Fruit fly (Drosophila melanogaster) whole organism, embryonic: ENCODE data around the gene bor.

Experiments used
- Ada2b ChIP-seq: fragments of 200-800 bp; sonication (Bioruptor generic); IDR thresholded peaks from 2 replicates; pipeline ENCODE4 v1.3.6; 2022; ENCODE audit warnings: missing biosample characterization, missing genetic modification characterization
- Asciz ChIP-seq: fragments of 200-800 bp; sonication (Bioruptor generic); optimal IDR thresholded peaks from 2 replicates; lab custom pipeline; 2017; ENCODE audit warnings: missing biosample characterization, mild to moderate bottlenecking, missing genetic modification characterization, missing genetic modification reagents
- Atf-2 ChIP-seq: fragments of 200-800 bp; sonication (Bioruptor generic); optimal IDR thresholded peaks from 2 replicates; lab custom pipeline; 2016; ENCODE audit warnings: missing biosample characterization, missing genetic modification characterization
- Awh ChIP-seq: fragments of 200-800 bp; sonication (Bioruptor generic); IDR thresholded peaks from 2 replicates; pipeline ENCODE4, ENCODE4 v1.3.6; 2022; ENCODE audit warnings: missing biosample characterization, missing genetic modification characterization
- Blimp-1 ChIP-seq: fragments of 200-800 bp; sonication (Bioruptor generic); optimal IDR thresholded peaks from 3 replicates; lab custom pipeline; 2018; ENCODE audit warnings: missing biosample characterization, missing genetic modification characterization, mild to moderate bottlenecking, moderate library complexity, missing genetic modification reagents
- CG10209 ChIP-seq: fragments of 200-800 bp; sonication (Bioruptor generic); optimal IDR thresholded peaks from 3 replicates; lab custom pipeline; 2017; ENCODE audit warnings: missing biosample characterization, mild to moderate bottlenecking, missing genetic modification characterization, missing genetic modification reagents
- CG10321 ChIP-seq: fragments of 200-800 bp; sonication (Bioruptor generic); IDR thresholded peaks from 2 replicates; pipeline ENCODE4 v1.3.6; 2022; ENCODE audit warnings: missing biosample characterization, missing genetic modification characterization
- CG11085 ChIP-seq: fragments of 200-800 bp; sonication (Bioruptor generic); IDR thresholded peaks from 2 replicates; pipeline ENCODE4 v1.3.6; 2022; ENCODE audit warnings: missing biosample characterization, missing genetic modification characterization
- CG11093 ChIP-seq: fragments of 200-800 bp; sonication (Bioruptor generic); IDR thresholded peaks from 3 replicates; pipeline ENCODE4 v1.3.6; 2022; ENCODE audit warnings: missing biosample characterization, missing genetic modification characterization
- CG11456 ChIP-seq: fragments of 200-800 bp; sonication (Bioruptor generic); IDR thresholded peaks from 3 replicates; pipeline ENCODE4 v1.3.6; 2022; ENCODE audit warnings: missing biosample characterization, missing genetic modification characterization
- CG12071 ChIP-seq: fragments of 200-800 bp; sonication (Bioruptor generic); optimal IDR thresholded peaks from 3 replicates; lab custom pipeline; 2018; ENCODE audit warnings: missing biosample characterization, mild to moderate bottlenecking, missing genetic modification characterization
- CG12219 ChIP-seq: fragments of 200-800 bp; sonication (Bioruptor generic); optimal IDR thresholded peaks from 3 replicates; lab custom pipeline; 2018; ENCODE audit warnings: missing biosample characterization, mild to moderate bottlenecking, missing genetic modification characterization
- CG12659 ChIP-seq: fragments of 200-800 bp; sonication (Bioruptor generic); optimal IDR thresholded peaks from 3 replicates; lab custom pipeline; 2017; ENCODE audit warnings: mild to moderate bottlenecking, missing biosample characterization, missing genetic modification reagents, missing genetic modification characterization
- CG13123 ChIP-seq: fragments of 200-800 bp; sonication (Bioruptor generic); optimal IDR thresholded peaks from 2 replicates; lab custom pipeline; 2016; ENCODE audit warnings: missing biosample characterization, missing genetic modification characterization
- CG15073 ChIP-seq: fragments of 200-800 bp; sonication (Bioruptor generic); optimal IDR thresholded peaks from 2 replicates; lab custom pipeline; 2016; ENCODE audit warnings: missing biosample characterization, missing genetic modification characterization
- CG17186 ChIP-seq: fragments of 200-800 bp; sonication (Bioruptor generic); optimal IDR thresholded peaks from 3 replicates; lab custom pipeline; 2017; ENCODE audit warnings: missing biosample characterization, missing genetic modification reagents, missing genetic modification characterization
- CG2678 ChIP-seq: fragments of 200-800 bp; sonication (Bioruptor generic); optimal IDR thresholded peaks from 3 replicates; lab custom pipeline; 2019; ENCODE audit warnings: missing biosample characterization, mild to moderate bottlenecking, missing genetic modification characterization, moderate library complexity
- CG4707 ChIP-seq: fragments of 200-800 bp; sonication (Bioruptor generic); optimal IDR thresholded peaks from 2 replicates; lab custom pipeline; 2018; ENCODE audit warnings: missing biosample characterization, mild to moderate bottlenecking, missing genetic modification characterization, moderate library complexity
- CG7372 ChIP-seq: fragments of 200-800 bp; sonication (Bioruptor generic); IDR thresholded peaks from 2 replicates; pipeline ENCODE4 v1.3.6; 2022; ENCODE audit warnings: missing biosample characterization, missing genetic modification characterization
- CG8478 ChIP-seq: fragments of >200 bp; optimal IDR thresholded peaks from 2 replicates; lab custom pipeline; 2018
- D19B ChIP-seq: fragments of 200-800 bp; sonication (Bioruptor generic); optimal IDR thresholded peaks from 2 replicates; lab custom pipeline; 2017; ENCODE audit warnings: missing biosample characterization, mild to moderate bottlenecking, missing genetic modification characterization
- Dbx ChIP-seq: fragments of 200-800 bp; sonication (Bioruptor generic); IDR thresholded peaks from 3 replicates; pipeline ENCODE4 v1.3.6; 2022; ENCODE audit warnings: missing biosample characterization, missing genetic modification characterization
- Dfd ChIP-seq, 2 experiments: fragments of >200 bp; optimal IDR thresholded peaks; 2 replicates each; lab custom pipeline; 2017; ENCODE audit warnings: missing biosample characterization in 2 of 2, missing genetic modification characterization in 2 of 2
- HLH4C ChIP-seq: fragments of 200-800 bp; sonication (Bioruptor generic); IDR thresholded peaks from 3 replicates; pipeline ENCODE4 v1.3.6; 2022; ENCODE audit warnings: missing biosample characterization, missing genetic modification characterization; ENCODE audit not compliant: partially characterized antibody
- Jarid2 ChIP-seq: fragments of 200-800 bp; sonication (Bioruptor generic); optimal IDR thresholded peaks from 3 replicates; lab custom pipeline; 2017; ENCODE audit warnings: mild to moderate bottlenecking, missing biosample characterization, missing genetic modification reagents, missing genetic modification characterization
- Med ChIP-seq: fragments of 200-800 bp; sonication (Bioruptor generic); peaks from one replicate; lab custom pipeline; 2016; ENCODE audit warnings: missing biosample characterization, missing genetic modification characterization, mild to moderate bottlenecking, inconsistent platforms, moderate library complexity
- Myb ChIP-seq: fragments of 200-800 bp; sonication (Bioruptor generic); optimal IDR thresholded peaks from 2 replicates; lab custom pipeline; 2016; ENCODE audit warnings: missing biosample characterization, missing genetic modification characterization
- Ravus ChIP-seq: fragments of 200-800 bp; sonication (Bioruptor generic); IDR thresholded peaks from 2 replicates; pipeline ENCODE4 v1.3.6; 2022; ENCODE audit warnings: missing biosample characterization, missing genetic modification characterization
- Xbp1 ChIP-seq: fragments of 200-800 bp; sonication (Bioruptor generic); optimal IDR thresholded peaks from 3 replicates; lab custom pipeline; 2016; ENCODE audit warnings: missing biosample characterization, mild to moderate bottlenecking, missing genetic modification characterization
- amos ChIP-seq: fragments of 200-800 bp; sonication (Bioruptor generic); IDR thresholded peaks from 2 replicates; pipeline ENCODE4 v1.3.6; 2022; ENCODE audit warnings: missing biosample characterization, missing genetic modification characterization; ENCODE audit not compliant: partially characterized antibody
- ara ChIP-seq: fragments of 200-800 bp; sonication (Bioruptor generic); IDR thresholded peaks from 2 replicates; pipeline ENCODE4 v1.3.6; 2022; ENCODE audit warnings: missing biosample characterization, missing genetic modification characterization
- btn ChIP-seq: fragments of 200-800 bp; sonication (Bioruptor generic); optimal IDR thresholded peaks from 2 replicates; lab custom pipeline; 2016; ENCODE audit warnings: missing biosample characterization, missing genetic modification characterization
- caup ChIP-seq: fragments of 200-800 bp; sonication (Bioruptor generic); optimal IDR thresholded peaks from 3 replicates; lab custom pipeline; 2017; ENCODE audit warnings: missing biosample characterization, mild to moderate bottlenecking, missing genetic modification characterization, moderate library complexity; ENCODE audit not compliant: severe bottlenecking
- chm ChIP-seq: fragments of 200-800 bp; sonication (Bioruptor generic); IDR thresholded peaks from 2 replicates; pipeline ENCODE4 v1.3.6; 2022; ENCODE audit warnings: missing biosample characterization, missing genetic modification characterization
- croc ChIP-seq: fragments of 200-800 bp; sonication (Bioruptor generic); conservative IDR thresholded peaks from 3 replicates; pipeline ENCODE4 v1.3.6; 2022; ENCODE audit warnings: missing biosample characterization, missing genetic modification characterization
- dati ChIP-seq: fragments of 200-800 bp; sonication (Bioruptor generic); IDR thresholded peaks from 2 replicates; pipeline ENCODE4 v1.3.6; 2022; ENCODE audit warnings: missing biosample characterization, missing genetic modification characterization
- ham ChIP-seq: fragments of 200-800 bp; sonication (Bioruptor generic); IDR thresholded peaks from 2 replicates; pipeline ENCODE4 v1.3.6; 2022; ENCODE audit warnings: missing biosample characterization, missing genetic modification characterization
- ind ChIP-seq: fragments of 200-800 bp; sonication (Bioruptor generic); optimal IDR thresholded peaks from 3 replicates; lab custom pipeline; 2016; ENCODE audit warnings: missing biosample characterization, missing genetic modification characterization
- nmo ChIP-seq: fragments of 200-800 bp; sonication (Bioruptor generic); optimal IDR thresholded peaks from 2 replicates; lab custom pipeline; 2018; ENCODE audit warnings: missing biosample characterization, mild to moderate bottlenecking, missing genetic modification characterization, moderate library complexity
- pb ChIP-seq: fragments of 200-800 bp; sonication (Bioruptor generic); optimal IDR thresholded peaks from 3 replicates; lab custom pipeline; 2016; ENCODE audit warnings: missing biosample characterization, missing genetic modification characterization
- pzg ChIP-seq: fragments of 200-800 bp; sonication (Bioruptor generic); optimal IDR thresholded peaks from 3 replicates; lab custom pipeline; 2018; ENCODE audit warnings: missing biosample characterization, mild to moderate bottlenecking, missing genetic modification characterization, moderate library complexity
- repo ChIP-seq: fragments of 200-800 bp; sonication (Bioruptor generic); optimal IDR thresholded peaks from 2 replicates; lab custom pipeline; 2016; ENCODE audit warnings: missing biosample characterization, missing genetic modification characterization
- sna ChIP-seq: fragments of 200-800 bp; sonication (Bioruptor generic); IDR thresholded peaks from 2 replicates; pipeline ENCODE4 v1.3.6; 2022; ENCODE audit warnings: missing biosample characterization, missing genetic modification characterization; ENCODE audit not compliant: partially characterized antibody
- ssp ChIP-seq: fragments of 200-800 bp; sonication (Bioruptor generic); IDR thresholded peaks from 2 replicates; pipeline ENCODE4 v1.3.6; 2022; ENCODE audit warnings: missing biosample characterization, missing genetic modification characterization
- stc ChIP-seq: fragments of 200-800 bp; sonication (Bioruptor generic); IDR thresholded peaks from 2 replicates; pipeline ENCODE4 v1.3.6; 2022; ENCODE audit warnings: missing biosample characterization, missing genetic modification characterization
- tio ChIP-seq: fragments of 200-800 bp; sonication (Bioruptor generic); optimal IDR thresholded peaks from 2 replicates; lab custom pipeline; 2017; ENCODE audit warnings: missing biosample characterization, missing genetic modification characterization, inconsistent platforms
- vvl ChIP-seq: fragments of 200-800 bp; sonication (Bioruptor generic); IDR thresholded peaks from 2 replicates; pipeline ENCODE4 v1.3.6; 2022; ENCODE audit warnings: missing biosample characterization, missing genetic modification characterization
- zen ChIP-seq: fragments of 200-800 bp; sonication (Bioruptor generic); optimal IDR thresholded peaks from 3 replicates; lab custom pipeline; 2018; ENCODE audit warnings: missing biosample characterization, mild to moderate bottlenecking, missing genetic modification characterization, moderate library complexity

Gene bor

dm6 chr3R:16221359-16222299 is 42.3 kb downstream of the bor start (continued):
- TF ChIP-seq Awh (GFP tag; lab: Robert Waterston, UW) (peak; percentile 60; the same call in 1 of the 2 replicates), Dfd (GFP tag; optimal IDR thresholded peaks at IDR 0.05; lab: Kevin White, UChicago) (peak in 1 of 2 experiments; percentile 79), CG12659 (GFP tag; lab: Kevin White, UChicago) (peak; percentile 96), pzg (no peak), CG12219 (GFP tag; lab: Kevin White, UChicago) (peak; percentile 1), Blimp-1 (GFP tag; lab: Kevin White, UChicago) (peak; percentile 85), tio (GFP tag; lab: Kevin White, UChicago) (peak; percentile 94), ara (peak; percentile 75), vvl (GFP tag; lab: Robert Waterston, UW) (peak; percentile 37; the same call in 1 of the 2 replicates), CG10209 (peak; percentile 98), sna (GFP tag; lab: Robert Waterston, UW) (0 out of 2 replicates have a peak, but pooled peaks have one; percentile 16), CG10321 (no peak), zen (tag; lab: Kevin White, UChicago) (peak; percentile 82), CG17186 (no peak), Dbx (GFP tag; lab: Robert Waterston, UW) (no peak), caup (GFP tag; lab: Kevin White, UChicago) (peak; percentile 90), Asciz (GFP tag; lab: Kevin White, UChicago) (peak; percentile 92), Ravus (peak; percentile 40), ham (GFP tag; lab: Robert Waterston, UW) (peak; percentile 16; the same call in 1 of the 2 replicates), croc (peak; percentile 74), Atf-2 (GFP tag; lab: Kevin White, UChicago) (no peak), Ada2b (GFP tag; lab: Robert Waterston, UW) (0 out of 2 replicates have a peak, but pooled peaks have one; percentile 6), ind (peak; percentile 78), Jarid2 (GFP tag; lab: Kevin White, UChicago) (peak; percentile 69), CG7372 (GFP tag; lab: Robert Waterston, UW) (peak; percentile 84), Xbp1 (GFP tag; lab: Kevin White, UChicago) (peak; percentile 88), CG8478 (peak; percentile 94), HLH4C (GFP tag; lab: Robert Waterston, UW) (no peak; the same call in 2 of the 3 replicates), Myb (GFP tag; lab: Kevin White, UChicago) (no peak), CG4707 (GFP tag; lab: Kevin White, UChicago) (no peak), amos (peak; percentile 17; the same call in 1 of the 2 replicates), chm (peak; percentile 31), dati (GFP tag; lab: Robert Waterston, UW) (peak; percentile 61), stc (GFP tag; lab: Robert Waterston, UW) (peak; percentile 59; the same call in 1 of the 2 replicates), CG11093 (GFP tag; lab: Robert Waterston, UW) (peak; percentile 72; the same call in 2 of the 3 replicates), D19B (peak; percentile 88), nmo (peak; percentile 98), CG11456 (GFP tag; lab: Robert Waterston, UW) (peak; percentile 80), Med (peak; percentile 21), btn (GFP tag; lab: Kevin White, UChicago) (no peak), CG13123 (GFP tag; lab: Kevin White, UChicago) (peak; percentile 73), CG15073 (GFP tag; lab: Kevin White, UChicago) (no peak), ssp (peak; percentile 37; the same call in 1 of the 2 replicates), CG12071 (GFP tag; lab: Kevin White, UChicago) (peak; percentile 0), CG2678 (peak; percentile 98), pb (GFP tag; lab: Kevin White, UChicago) (peak; percentile 53), CG11085 (0 out of 2 replicates have a peak, but pooled peaks have one; percentile 6), repo (GFP tag; lab: Kevin White, UChicago) (no peak)
